Fruit fly (Drosophila melanogaster): ENCODE data around the gene mad2.

DNA sequence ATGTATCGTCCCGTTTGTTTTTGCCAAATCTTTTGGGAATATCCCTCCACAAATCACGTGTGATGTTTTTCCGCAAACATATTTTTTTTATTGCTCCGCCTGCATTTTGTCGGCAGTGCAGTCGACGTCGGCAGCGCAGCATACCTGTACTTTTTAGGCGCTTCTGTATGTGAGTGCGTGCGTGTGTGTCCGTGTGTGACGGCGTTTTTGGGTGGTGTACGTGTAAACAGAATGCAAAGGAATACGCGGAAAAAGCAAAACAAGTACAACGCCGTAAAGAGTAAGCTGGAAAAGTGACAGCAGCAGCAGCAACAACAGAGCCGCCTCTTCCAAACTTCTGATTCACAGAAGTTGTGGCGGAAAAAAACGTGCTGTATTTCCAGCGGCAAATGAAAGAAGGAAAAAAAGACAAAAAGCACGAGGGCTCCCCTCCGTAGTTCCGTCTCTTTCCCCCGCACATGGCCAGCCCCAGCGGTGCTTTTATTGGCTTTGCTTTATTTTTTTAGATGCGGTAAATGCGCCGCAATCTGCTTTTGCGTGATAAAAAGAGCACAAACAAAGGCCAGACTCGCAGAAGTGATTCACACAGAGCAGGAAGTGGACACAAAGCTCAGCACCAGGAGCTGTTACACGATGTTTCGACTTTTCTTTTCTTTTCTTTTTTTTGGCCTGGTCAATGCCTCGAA, 42.6 kb downstream of the mad2 start:
- TF ChIP-seq insv (optimal IDR thresholded peaks at IDR 0.05) = no peak
- TF ChIP-seq psq (optimal IDR thresholded peaks at IDR 0.05) = no peak

Measured in Kc167 (cell line).